Worm (Caenorhabditis elegans): ENCODE measurements around the gene srh-199.

Gene srh-199

DNA sequence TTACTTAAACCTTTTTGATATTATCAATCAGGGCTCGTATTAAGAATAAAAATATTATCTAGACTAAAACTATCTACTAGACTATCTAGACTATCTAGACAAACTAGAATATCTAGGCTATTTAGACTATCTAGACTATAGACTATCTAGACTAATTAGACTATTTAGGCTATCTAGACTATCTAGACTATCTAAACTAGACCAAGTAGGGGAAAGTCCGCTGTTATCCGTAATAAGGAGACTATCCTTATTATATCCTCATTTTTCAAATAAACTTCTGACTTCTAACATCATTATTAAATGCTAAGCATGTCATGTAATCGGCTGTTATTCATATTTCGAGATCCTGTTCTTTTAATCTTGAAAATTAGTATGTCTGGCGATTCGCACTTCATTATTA, 29.4 kb downstream of the srh-199 start, which contains the start of gene srw-101:
Gene srw-101 (plus strand): TSS at position 301 of the 400 bp plus-strand sequence.
- TF ChIP-seq nfyb-1 (GFP tag; IDR thresholded peaks at IDR 0.05) (no peak), mel-28 (tag; optimal IDR thresholded peaks at IDR 0.05; ENCODE audit: borderline replicate concordance) (no peak), mes-4 (tag; optimal IDR thresholded peaks at IDR 0.05) (no peak), nhr-90 (tag; optimal IDR thresholded peaks at IDR 0.05) (no peak), tbp1 (GFP tag; optimal IDR thresholded peaks at IDR 0.05) (no peak), lag-1 (GFP tag; IDR thresholded peaks at IDR 0.05) (no peak), cebp-2 (GFP tag; IDR thresholded peaks at IDR 0.05) (no peak), madf-10 (tag; optimal IDR thresholded peaks at IDR 0.05) (no peak), F33H1.4 (GFP tag; IDR thresholded peaks at IDR 0.05) (no peak), egl-44 (GFP tag; IDR thresholded peaks at IDR 0.05) (no peak), Y56A3A.18 (GFP tag; IDR thresholded peaks at IDR 0.05) (no peak), rcor-1 (GFP tag; IDR thresholded peaks at IDR 0.05) (no peak), sptf-2 (GFP tag; optimal IDR thresholded peaks at IDR 0.05) (no peak), ztf-18 (tag; optimal IDR thresholded peaks at IDR 0.05) (no peak), Y53G8AR.9 (GFP tag; conservative IDR thresholded peaks at IDR 0.05) (no peak), F52B5.7 (tag; optimal IDR thresholded peaks at IDR 0.05) (no peak), attf-3 (GFP tag; conservative IDR thresholded peaks at IDR 0.05) (no peak)

DNA sequence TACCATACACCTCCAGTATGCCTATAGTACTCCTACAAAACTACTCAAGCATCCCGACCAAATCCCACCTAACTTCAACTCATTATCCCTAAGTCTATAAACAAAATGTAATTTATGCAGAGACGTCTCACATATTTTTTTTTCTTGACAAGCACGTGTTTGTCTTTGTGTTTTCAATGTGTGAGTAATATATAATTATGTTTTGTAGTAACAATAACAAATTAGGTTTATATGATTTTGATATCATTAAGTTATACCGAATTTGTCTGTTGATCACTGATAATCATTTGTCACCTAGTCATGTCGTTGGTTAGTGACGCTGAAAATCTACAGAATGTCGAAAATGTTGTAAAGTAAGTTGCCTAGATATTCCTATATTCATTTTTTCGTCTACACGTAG, 31.4 kb downstream of the srh-199 start, which contains the start of gene srw-102:
Gene srw-102 (plus strand): TSS at position 301 of the 400 bp plus-strand sequence.
- no peak for TF ChIP-seq T26A5.8 (tag; optimal IDR thresholded peaks at IDR 0.05)
- no peak for TF ChIP-seq lin-54 (GFP tag; optimal IDR thresholded peaks at IDR 0.05)
- TF ChIP-seq rec-8 (tag; optimal IDR thresholded peaks at IDR 0.05): no peak
- no peak for TF ChIP-seq madf-10 (tag; optimal IDR thresholded peaks at IDR 0.05)
- TF ChIP-seq K11D2.4 (GFP tag; IDR thresholded peaks at IDR 0.05): no peak
- TF ChIP-seq B0019.2 (GFP tag; conservative IDR thresholded peaks at IDR 0.05): no peak
- TF ChIP-seq him-1 (tag; optimal IDR thresholded peaks at IDR 0.05): no peak
- TF ChIP-seq dpff-1 (tag; optimal IDR thresholded peaks at IDR 0.05): no peak
- no peak for TF ChIP-seq tlf-1 (GFP tag; optimal IDR thresholded peaks at IDR 0.05)
- no peak for TF ChIP-seq ets-4 (GFP tag; optimal IDR thresholded peaks at IDR 0.05)

ce11 chrV:1718232-1718631, 33.1 kb downstream of the srh-199 start:
- TF ChIP-seq F52B5.7 (tag; optimal IDR thresholded peaks at IDR 0.05): no peak
- TF ChIP-seq rcor-1 (GFP tag; IDR thresholded peaks at IDR 0.05): no peak
- no peak for TF ChIP-seq unc-62 (GFP tag; optimal IDR thresholded peaks at IDR 0.05)
- TF ChIP-seq Y53F4B.3 (GFP tag; IDR thresholded peaks at IDR 0.05): no peak
- TF ChIP-seq somi-1 (GFP tag; optimal IDR thresholded peaks at IDR 0.05): no peak
- no peak for TF ChIP-seq tbp1 (GFP tag; optimal IDR thresholded peaks at IDR 0.05)
- TF ChIP-seq K12H6.12 (tag; optimal IDR thresholded peaks at IDR 0.05): no peak
- TF ChIP-seq F37B4.10 (GFP tag; IDR thresholded peaks at IDR 0.05): no peak
- no peak for TF ChIP-seq egrh-3 (GFP tag; IDR thresholded peaks at IDR 0.05)
- no peak for TF ChIP-seq ceh-79 (tag; optimal IDR thresholded peaks at IDR 0.05)
- no peak for TF ChIP-seq ceh-58 (GFP tag; IDR thresholded peaks at IDR 0.05)
- TF ChIP-seq B0336.3 (GFP tag; IDR thresholded peaks at IDR 0.05): no peak
- no peak for TF ChIP-seq F23B12.7 (tag; optimal IDR thresholded peaks at IDR 0.05; ENCODE audit: insufficient read depth)
- TF ChIP-seq pbrm-1 (GFP tag; IDR thresholded peaks at IDR 0.05): no peak
- TF ChIP-seq hlh-26 (GFP tag; conservative IDR thresholded peaks at IDR 0.05): no peak

Data from whole organism, young adult.